Fruit fly (Drosophila melanogaster): ENCODE data around the gene CG31550.

CG31550 gene

DNA sequence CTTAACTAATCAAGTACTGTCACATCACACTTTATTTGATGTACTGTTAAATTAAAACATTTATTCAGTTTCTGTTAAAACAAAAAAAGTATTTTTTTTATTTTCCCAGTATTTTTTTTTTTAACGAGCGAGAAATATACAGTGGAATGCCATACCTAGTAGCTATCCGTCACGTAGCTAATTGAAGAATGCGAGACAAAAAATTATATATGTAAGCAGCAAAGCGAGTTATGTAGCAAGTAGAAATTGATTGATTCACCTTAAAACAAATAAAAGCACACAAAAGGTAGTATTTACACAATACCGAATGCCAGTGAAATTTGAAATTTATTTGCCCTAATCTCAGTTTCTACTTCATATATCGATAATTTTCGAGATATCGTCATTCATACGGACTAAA is 46.6 kb upstream of the CG31550 start (continued):
- TF ChIP-seq Dek (tag; optimal IDR thresholded peaks at IDR 0.05): no peak
- TF ChIP-seq croc (GFP tag; conservative IDR thresholded peaks at IDR 0.05): no peak
- TF ChIP-seq odd (GFP tag; optimal IDR thresholded peaks at IDR 0.05): no peak
- TF ChIP-seq Spps (tag; optimal IDR thresholded peaks at IDR 0.05): no peak
- no peak for TF ChIP-seq sr (GFP tag; IDR thresholded peaks at IDR 0.05)
- TF ChIP-seq CG9817 (tag; optimal IDR thresholded peaks at IDR 0.05): peak; percentile 1
- no peak for TF ChIP-seq otp (GFP tag; IDR thresholded peaks at IDR 0.05)
- no peak for TF ChIP-seq CG1529 (GFP tag; optimal IDR thresholded peaks at IDR 0.05)
- TF ChIP-seq vvl (GFP tag; IDR thresholded peaks at IDR 0.05): no peak
- TF ChIP-seq CG34376 (GFP tag; optimal IDR thresholded peaks at IDR 0.05): no peak
- no peak for TF ChIP-seq Atf6 (GFP tag; IDR thresholded peaks at IDR 0.05)
- TF ChIP-seq H2.0 (GFP tag; IDR thresholded peaks at IDR 0.05): no peak
- TF ChIP-seq tin (GFP tag; optimal IDR thresholded peaks at IDR 0.05): no peak
- no peak for TF ChIP-seq Dfd (GFP tag; optimal IDR thresholded peaks at IDR 0.05)
- no peak for TF ChIP-seq fd96Cb (tag; optimal IDR thresholded peaks at IDR 0.05)
- TF ChIP-seq Gug (GFP tag; IDR thresholded peaks at IDR 0.05): no peak
- no peak for TF ChIP-seq CG15479 (GFP tag; optimal IDR thresholded peaks at IDR 0.05)
- TF ChIP-seq wdn (GFP tag; IDR thresholded peaks at IDR 0.05): no peak
- no peak for TF ChIP-seq Max (GFP tag; optimal IDR thresholded peaks at IDR 0.05)
- TF ChIP-seq chm (GFP tag; IDR thresholded peaks at IDR 0.05): no peak
- peak; percentile 28 for TF ChIP-seq Lhr (GFP tag; optimal IDR thresholded peaks at IDR 0.05)
- no peak for TF ChIP-seq CG16779 (GFP tag; IDR thresholded peaks at IDR 0.05)
- no peak for TF ChIP-seq CG14441 (GFP tag; IDR thresholded peaks at IDR 0.05)
- no peak for TF ChIP-seq dimm (GFP tag; IDR thresholded peaks at IDR 0.05)
- no peak for TF ChIP-seq pfk (GFP tag; optimal IDR thresholded peaks at IDR 0.05)
- no peak for TF ChIP-seq Dad (GFP tag; optimal IDR thresholded peaks at IDR 0.05)
- no peak for TF ChIP-seq HLH54F (GFP tag; optimal IDR thresholded peaks at IDR 0.05)
- peak; percentile 17 for TF ChIP-seq Sox102F (GFP tag; optimal IDR thresholded peaks at IDR 0.05)
- no peak for TF ChIP-seq Fer2 (tag; optimal IDR thresholded peaks at IDR 0.05)
- TF ChIP-seq Gsc (GFP tag; IDR thresholded peaks at IDR 0.05): no peak
- TF ChIP-seq Abd-B (GFP tag; optimal IDR thresholded peaks at IDR 0.05): peak; percentile 95
- TF ChIP-seq CG7839 (tag; optimal IDR thresholded peaks at IDR 0.05): peak; percentile 30
- no peak for TF ChIP-seq gsb (GFP tag; IDR thresholded peaks at IDR 0.05)
- no peak for TF ChIP-seq gem (tag; optimal IDR thresholded peaks at IDR 0.05)
- no peak for TF ChIP-seq mld (GFP tag; IDR thresholded peaks at IDR 0.05; ENCODE audit: partially characterized antibody)
- no peak for TF ChIP-seq CG6654 (GFP tag; optimal IDR thresholded peaks at IDR 0.05)
- TF ChIP-seq Dip3 (GFP tag; optimal IDR thresholded peaks at IDR 0.05): no peak
- no peak for TF ChIP-seq CG30431 (GFP tag; optimal IDR thresholded peaks at IDR 0.05)
- peak; percentile 22 for TF ChIP-seq BEAF-32 (GFP tag; optimal IDR thresholded peaks at IDR 0.05)
- TF ChIP-seq CG3281 (GFP tag; optimal IDR thresholded peaks at IDR 0.05): no peak
- no peak for TF ChIP-seq CG10543 (GFP tag; optimal IDR thresholded peaks at IDR 0.05)
- TF ChIP-seq CG10274 (GFP tag; optimal IDR thresholded peaks at IDR 0.05): no peak
- TF ChIP-seq CG6683 (GFP tag; optimal IDR thresholded peaks at IDR 0.05): no peak
- no peak for TF ChIP-seq slbo (GFP tag; IDR thresholded peaks at IDR 0.05)
- TF ChIP-seq CG14050 (GFP tag; IDR thresholded peaks at IDR 0.05): no peak
- peak; percentile 54; the same call in 2 of the 3 replicates for TF ChIP-seq CG6791 (GFP tag; IDR thresholded peaks at IDR 0.05; ENCODE audit: partially characterized antibody)
- TF ChIP-seq CG13775 (GFP tag; optimal IDR thresholded peaks at IDR 0.05): no peak
- TF ChIP-seq seq (GFP tag; IDR thresholded peaks at IDR 0.05): no peak
- no peak for TF ChIP-seq CG3163 (GFP tag; optimal IDR thresholded peaks at IDR 0.05)
- no peak for TF ChIP-seq CG12104 (GFP tag; optimal IDR thresholded peaks at IDR 0.05)
- TF ChIP-seq chif (GFP tag; optimal IDR thresholded peaks at IDR 0.05): peak in 1 of 2 experiments; percentile 23
- no peak for TF ChIP-seq oc (tag; optimal IDR thresholded peaks at IDR 0.05)

Measured in whole organism, embryonic.